Fruit fly (Drosophila melanogaster) whole organism, pupa: ENCODE data around the gene Ptp61F.

Source experiments
- CG10348 ChIP-seq: fragments of 200-800 bp; sonication (Bioruptor generic); IDR thresholded peaks from 2 replicates; pipeline ENCODE4 v1.3.6; 2022; ENCODE audit warnings: missing biosample characterization, missing genetic modification characterization
- CG12605 ChIP-seq: fragments of 200-800 bp; sonication (Bioruptor generic); IDR thresholded peaks from 2 replicates; pipeline ENCODE4 v1.3.6; 2022; ENCODE audit warnings: missing biosample characterization, missing genetic modification characterization
- CG14655 ChIP-seq: fragments of 200-800 bp; sonication (Bioruptor generic); optimal IDR thresholded peaks from 3 replicates; lab custom pipeline; 2017; ENCODE audit warnings: mild to moderate bottlenecking, missing biosample characterization, missing genetic modification reagents, missing genetic modification characterization
- CG34367 ChIP-seq: fragments of 200-800 bp; sonication (Bioruptor generic); optimal IDR thresholded peaks from 2 replicates; lab custom pipeline; 2018; ENCODE audit warnings: missing biosample characterization, mild to moderate bottlenecking, missing genetic modification characterization
- CG4496 ChIP-seq: fragments of 200-800 bp; sonication (Bioruptor generic); IDR thresholded peaks from 3 replicates; pipeline ENCODE4 v1.3.6; 2022; ENCODE audit warnings: missing biosample characterization, missing genetic modification characterization
- CG8301 ChIP-seq: fragments of 200-800 bp; sonication (Bioruptor generic); optimal IDR thresholded peaks from 2 replicates; lab custom pipeline; 2018; ENCODE audit warnings: missing biosample characterization, mild to moderate bottlenecking, missing genetic modification characterization
- CG9948 ChIP-seq: fragments of 200-800 bp; sonication (Bioruptor generic); optimal IDR thresholded peaks from 2 replicates; lab custom pipeline; 2018; ENCODE audit warnings: missing biosample characterization, mild to moderate bottlenecking, missing genetic modification characterization, moderate library complexity
- D1 ChIP-seq: fragments of 200-800 bp; sonication (Bioruptor generic); optimal IDR thresholded peaks from 2 replicates; lab custom pipeline; 2018; ENCODE audit warnings: missing biosample characterization, mild to moderate bottlenecking, missing genetic modification characterization, moderate library complexity
- EcR ChIP-seq: fragments of 200-800 bp; sonication (Bioruptor generic); optimal IDR thresholded peaks from 3 replicates; lab custom pipeline; 2019; ENCODE audit warnings: missing biosample characterization, missing genetic modification characterization, mild to moderate bottlenecking, moderate library complexity, missing genetic modification reagents
- Ets98B ChIP-seq: fragments of 200-800 bp; sonication (Bioruptor generic); IDR thresholded peaks from 2 replicates; pipeline ENCODE4 v1.3.6; 2022; ENCODE audit warnings: missing biosample characterization, missing genetic modification characterization
- gl ChIP-seq: fragments of 200-800 bp; sonication (Bioruptor generic); optimal IDR thresholded peaks from 2 replicates; lab custom pipeline; 2018; ENCODE audit warnings: missing biosample characterization, mild to moderate bottlenecking, missing genetic modification characterization
- rn ChIP-seq: fragments of 200-800 bp; sonication (Bioruptor generic); IDR thresholded peaks from 2 replicates; pipeline ENCODE4 v1.3.6; 2022; ENCODE audit warnings: missing biosample characterization, missing genetic modification characterization

DNA sequence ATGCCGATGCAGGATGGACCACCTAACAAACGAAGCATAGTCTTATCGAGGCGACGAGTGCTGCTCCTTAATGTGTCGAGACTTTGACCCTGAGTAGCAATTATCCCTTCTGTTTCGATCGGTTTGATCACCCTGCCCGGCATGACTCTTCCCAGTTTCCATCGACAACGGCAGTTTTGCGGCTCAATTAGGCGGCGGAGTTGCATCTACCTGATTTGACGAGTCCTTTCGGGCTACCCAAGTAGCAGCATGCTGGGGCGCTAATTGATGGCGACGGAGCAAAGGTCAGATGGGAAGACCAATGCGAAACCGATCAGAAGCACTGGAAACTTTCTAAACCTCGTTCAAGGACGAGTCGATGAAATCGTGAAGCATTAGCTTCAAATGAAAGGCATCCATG, 4.0 kb downstream of the Ptp61F start:
- TF ChIP-seq CG10348 (GFP tag; lab: Robert Waterston, UW) (no peak), rn (GFP tag; lab: Robert Waterston, UW) (no peak), CG9948 (tag; lab: Kevin White, UChicago) (no peak), gl (tag; lab: Kevin White, UChicago) (no peak), CG8301 (no peak), CG34367 (tag; lab: Kevin White, UChicago) (no peak), D1 (tag; lab: Kevin White, UChicago) (no peak), CG4496 (GFP tag; lab: Robert Waterston, UW) (no peak), CG12605 (GFP tag; lab: Robert Waterston, UW) (no peak), Ets98B (no peak), EcR (GFP tag; lab: Kevin White, UChicago) (no peak), CG14655 (GFP tag; lab: Kevin White, UChicago) (no peak)
